Worm (Caenorhabditis elegans) whole organism, dauer: ENCODE results near the gene C31C9.6.
"Not testable (repeated sequence)": the region's sequence is repeated elsewhere in the genome, so short reads cannot be mapped to it uniquely, and the experiment has no call there.

Source experiments
- unc-62 ChIP-seq: sonication (generic microtip); optimal IDR thresholded peaks from 2 replicates; lab custom pipeline; 2017; ENCODE audit warnings: missing biosample characterization, missing genetic modification reagents, missing genetic modification characterization

C31C9.6 gene

DNA sequence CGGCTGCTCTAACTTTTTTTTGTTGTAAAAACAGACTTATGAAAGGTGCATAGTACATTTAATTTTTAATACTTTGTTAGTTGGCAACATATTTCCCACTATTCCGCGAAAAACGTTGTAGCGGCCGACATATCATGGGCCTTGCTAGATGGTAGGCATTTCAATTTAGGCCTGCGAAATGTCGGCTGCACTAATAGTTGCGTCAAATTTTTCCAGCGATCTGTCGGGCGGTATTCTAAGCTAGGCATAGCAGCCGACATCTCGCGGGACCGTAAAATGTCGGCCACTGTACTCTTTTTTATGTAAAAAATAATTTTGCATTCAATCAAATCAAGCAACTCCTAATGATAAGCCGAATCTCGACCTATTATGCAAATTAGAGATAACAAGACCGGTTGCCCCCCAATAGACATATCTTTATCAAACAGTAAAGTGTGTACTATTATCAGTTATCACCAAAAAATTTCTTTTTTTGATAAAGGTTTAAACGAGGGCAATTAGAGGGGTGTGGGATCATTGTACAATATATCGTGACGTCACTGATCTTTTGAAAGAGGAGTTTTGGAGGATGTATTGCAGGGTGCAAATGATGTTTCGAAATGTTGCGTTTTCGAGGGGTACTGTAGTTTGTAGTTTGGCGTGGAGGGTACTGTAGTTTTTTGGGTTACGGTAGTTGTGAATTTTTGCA is 3.2 kb upstream of the C31C9.6 start:
- no peak for TF ChIP-seq unc-62 (GFP tag; lab: Kevin White, UChicago)

DNA sequence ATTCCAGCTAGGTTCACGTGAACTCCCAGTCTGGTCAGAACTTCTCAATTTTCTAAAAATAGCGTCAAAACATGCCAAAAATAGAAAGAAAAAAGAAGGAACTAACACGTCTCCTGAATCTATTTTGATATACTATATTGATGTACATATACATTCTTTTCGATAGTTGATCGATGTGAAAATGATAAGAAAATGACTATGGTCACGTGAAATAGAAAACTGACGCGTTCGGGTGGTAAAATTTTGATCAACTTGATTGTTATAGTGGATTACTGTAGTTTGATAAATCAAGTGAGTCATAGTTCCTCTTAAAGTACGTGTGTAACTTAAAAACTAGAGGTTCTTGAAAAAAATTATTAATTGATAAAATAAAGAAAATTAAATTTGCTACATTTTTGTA is 2.5 kb upstream of the C31C9.6 start:
- no peak for TF ChIP-seq unc-62 (GFP tag; lab: Kevin White, UChicago)

DNA sequence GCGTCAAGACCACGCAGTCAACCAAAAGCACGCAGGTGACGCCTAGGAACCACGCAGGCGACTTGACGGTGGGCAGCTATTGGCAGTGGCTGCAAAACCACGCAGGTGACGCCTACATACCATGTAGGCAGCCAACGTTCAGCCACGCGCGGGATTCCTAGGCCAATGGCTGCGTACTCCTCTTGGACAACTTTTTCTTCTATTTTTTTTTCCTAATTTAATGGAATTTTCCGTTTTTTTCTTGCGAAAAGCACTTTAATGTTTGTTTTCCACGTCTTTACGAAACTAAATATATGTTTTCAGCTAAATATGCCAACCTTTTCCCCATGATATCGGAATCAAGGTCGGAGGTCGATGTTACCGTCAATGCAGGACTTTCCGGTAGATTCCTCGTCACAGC is 7.2 kb downstream of the C31C9.6 start, which contains the start of gene C31C9.9:
Gene C31C9.9 (plus strand): TSS at position 301 of the 400 bp plus-strand sequence.
- TF ChIP-seq unc-62 (GFP tag; lab: Kevin White, UChicago), result not testable (repeated sequence)

DNA sequence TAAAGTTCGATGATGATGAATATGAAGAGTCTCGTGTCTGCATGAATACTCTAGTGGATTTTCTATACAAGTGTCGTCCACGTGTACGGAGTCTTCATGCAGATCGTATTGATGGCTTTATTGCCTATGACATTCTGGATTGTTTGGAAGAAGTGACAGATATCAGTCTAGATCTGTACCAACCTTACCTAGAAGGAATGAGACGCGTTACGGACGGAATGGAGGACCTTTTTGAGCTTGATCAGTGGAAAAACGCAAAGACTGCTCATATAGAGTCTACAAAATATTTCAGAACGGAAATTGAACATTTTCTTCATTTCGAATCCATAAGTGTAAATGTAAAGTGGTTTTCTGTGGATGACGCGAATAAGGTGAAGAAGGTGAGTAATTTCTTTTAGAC is 13.7 kb downstream of the C31C9.6 start, which contains the start of gene fbxa-169:
Gene fbxa-169 (plus strand): TSS at position 301 of the 400 bp plus-strand sequence.
- no peak for TF ChIP-seq unc-62 (GFP tag; lab: Kevin White, UChicago)

DNA sequence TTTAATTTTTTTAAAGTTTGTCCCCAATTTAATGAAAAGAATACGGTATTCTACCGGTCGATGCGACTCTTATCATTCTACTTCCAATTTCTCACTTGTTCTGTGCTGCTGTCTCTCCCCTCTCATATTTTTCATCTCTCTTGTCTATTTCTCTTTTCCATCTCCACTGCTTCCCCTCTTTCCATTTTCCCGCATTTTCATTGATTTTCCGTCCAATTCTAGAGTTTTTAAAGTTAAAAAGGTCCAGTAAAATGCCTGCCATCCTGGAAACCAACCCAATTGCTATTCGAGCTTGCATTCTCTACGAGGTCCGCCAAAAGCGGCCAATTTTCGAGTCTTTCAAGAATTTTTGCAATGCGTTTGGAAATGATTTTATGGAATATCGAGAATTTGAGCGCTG is 20.6 kb downstream of the C31C9.6 start, which contains the start of gene fbxa-167:
Gene fbxa-167 (plus strand): TSS at position 179 of the 400 bp plus-strand sequence.
- TF ChIP-seq unc-62 (GFP tag; lab: Kevin White, UChicago), result no peak

DNA sequence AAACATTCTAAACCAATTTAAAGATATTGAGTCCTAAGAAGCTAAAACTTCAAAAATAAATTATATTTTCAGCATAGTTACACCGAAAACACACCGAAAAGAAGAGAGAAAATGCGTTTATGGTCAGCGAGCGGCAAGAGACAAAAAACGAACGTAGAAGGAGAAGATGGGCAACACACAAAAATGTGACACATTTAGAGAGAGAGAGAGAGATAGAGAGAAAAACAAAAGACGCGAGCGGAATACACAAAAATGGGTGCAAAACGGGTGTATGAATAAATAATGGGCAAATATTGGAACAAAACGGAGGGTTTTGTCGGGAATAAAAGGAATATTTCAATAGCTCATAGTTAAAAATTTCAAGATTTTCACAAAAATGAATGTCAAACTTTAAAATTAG is 21.7 kb downstream of the C31C9.6 start:
- no peak for TF ChIP-seq unc-62 (GFP tag; lab: Kevin White, UChicago)

DNA sequence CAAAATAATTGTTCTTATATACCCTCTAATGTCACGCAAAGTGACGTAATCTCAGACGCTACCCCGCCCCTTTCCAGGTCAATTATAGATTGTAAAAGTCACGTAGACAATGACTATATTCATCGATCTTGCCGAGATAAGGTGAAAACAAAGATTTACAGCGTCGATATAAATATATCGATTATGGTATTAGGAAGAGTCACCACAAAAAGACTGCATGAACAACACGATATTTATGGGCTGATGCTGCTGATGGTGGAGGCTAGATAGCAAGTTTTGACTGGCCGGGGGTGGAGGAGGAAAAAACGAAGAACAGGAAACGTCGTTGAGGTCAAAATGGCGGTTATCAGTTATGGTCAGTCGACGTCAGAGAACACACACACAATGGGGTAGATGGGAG is 23.3 kb downstream of the C31C9.6 start:
- TF ChIP-seq unc-62 (GFP tag; lab: Kevin White, UChicago), result no peak

DNA sequence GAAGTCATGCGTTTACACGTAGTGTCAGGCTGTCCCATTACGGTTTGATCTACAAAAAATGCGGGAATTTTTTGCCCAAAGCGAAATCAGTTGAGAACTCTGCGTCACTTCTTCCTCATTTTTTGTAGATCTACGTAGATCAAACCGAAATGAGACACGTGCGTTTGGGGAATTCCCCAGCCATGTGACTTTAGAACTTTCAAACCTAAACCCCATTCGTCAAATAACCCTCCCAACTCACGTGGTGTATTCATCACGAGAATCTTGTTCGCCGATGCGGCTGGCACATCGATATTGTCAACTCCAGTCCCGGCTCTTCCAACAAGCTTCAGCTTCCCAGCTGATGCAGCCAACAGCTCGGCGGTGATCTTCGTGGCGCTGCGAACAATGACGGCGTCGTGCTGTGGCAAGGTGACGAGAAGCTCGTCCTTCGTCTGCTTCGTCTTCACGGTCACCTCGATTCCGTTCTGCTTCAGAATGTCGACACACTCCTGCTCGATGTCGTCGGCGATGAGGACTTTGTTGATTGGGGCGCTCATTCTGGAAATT is 23.9 kb downstream of the C31C9.6 start, which contains the start of gene phdh-1:
Gene phdh-1 (minus strand): TSS at position 540 of the 549 bp plus-strand sequence.
- TF ChIP-seq unc-62 (GFP tag; lab: Kevin White, UChicago), result no peak

DNA sequence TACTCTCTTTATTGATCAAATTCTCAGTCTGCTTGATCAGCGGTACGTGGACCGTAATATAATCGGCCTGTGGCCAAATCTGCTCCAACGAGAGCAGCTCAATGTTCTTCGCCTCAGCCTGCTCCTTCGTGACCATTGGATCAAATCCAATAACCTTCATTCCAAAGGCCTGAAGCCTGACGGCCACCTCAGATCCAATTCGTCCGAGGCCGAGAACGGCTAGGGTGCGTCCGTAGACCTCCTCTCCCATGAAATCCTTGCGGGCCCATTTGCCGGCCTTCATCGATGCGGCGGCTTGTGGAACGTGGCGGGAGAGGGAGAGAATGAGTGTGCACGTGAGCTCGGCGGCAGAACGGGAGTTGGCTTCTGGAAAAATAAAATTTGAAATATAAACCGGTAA is 24.4 kb downstream of the C31C9.6 start:
- TF ChIP-seq unc-62 (GFP tag; lab: Kevin White, UChicago), result no peak

DNA sequence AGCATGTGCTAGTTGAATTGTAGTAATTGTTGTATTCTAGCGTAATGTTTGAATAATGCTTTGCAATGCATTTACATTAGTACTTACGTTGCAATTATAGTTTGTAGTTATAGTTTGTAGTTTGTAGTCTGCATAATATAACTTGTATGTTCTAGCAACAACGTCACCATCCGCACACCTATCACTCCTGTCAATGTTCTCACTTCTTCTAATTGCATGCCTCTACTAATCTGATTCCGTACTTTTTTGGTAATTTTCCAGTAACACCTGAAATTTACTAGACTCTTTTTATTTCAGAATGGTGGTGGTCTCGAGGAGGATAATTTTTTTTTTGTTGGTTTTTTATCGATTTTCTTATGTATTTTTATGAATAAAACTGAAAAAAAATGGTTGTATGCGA is 25.3 kb downstream of the C31C9.6 start:
- TF ChIP-seq unc-62 (GFP tag; lab: Kevin White, UChicago), result no peak

DNA sequence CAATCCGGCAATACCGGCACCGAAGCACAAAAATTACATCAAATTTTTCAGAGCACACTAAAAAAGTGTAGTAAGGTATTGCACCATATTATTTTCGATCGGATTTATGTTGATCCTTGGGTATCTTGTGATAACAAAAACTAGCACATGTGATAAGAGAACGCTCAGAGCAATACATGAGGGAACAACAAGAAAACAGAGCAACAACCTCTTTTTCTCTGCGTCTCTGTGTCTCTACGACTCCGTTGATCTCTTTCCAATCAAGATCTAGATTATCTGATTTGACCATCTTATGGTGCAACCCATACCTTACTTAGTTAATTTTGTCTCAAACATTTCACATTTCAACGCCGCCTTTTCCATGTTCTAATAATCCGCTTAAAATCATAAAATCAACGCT is 29.7 kb downstream of the C31C9.6 start, which contains the start of gene tag-10:
Gene tag-10 (plus strand): TSS at position 347 of the 400 bp plus-strand sequence.
- no peak for TF ChIP-seq unc-62 (GFP tag; lab: Kevin White, UChicago)

DNA sequence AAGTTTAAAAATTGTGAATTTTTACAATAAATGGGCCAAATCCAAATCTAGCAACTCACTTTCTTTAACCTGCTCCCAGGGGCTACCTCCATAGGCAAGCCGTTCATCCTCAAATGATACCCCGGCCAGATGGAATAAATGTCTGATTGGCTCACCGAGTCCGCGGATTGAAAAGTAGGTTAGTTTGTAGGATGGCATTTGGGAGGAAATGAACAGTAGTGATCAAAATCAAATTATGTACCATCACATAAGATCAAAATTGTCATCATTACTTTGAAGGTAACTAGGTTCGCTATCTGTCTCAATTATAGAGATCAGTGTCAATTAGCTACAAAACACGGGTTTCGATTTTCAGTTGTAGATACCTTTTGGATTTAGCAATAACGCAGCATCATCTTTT is 31.2 kb downstream of the C31C9.6 start, which contains the start of the genes gst-17 and gst-18:
Gene gst-17 (minus strand): TSS at position 101 of the 400 bp plus-strand sequence.
Gene gst-18 (minus strand): TSS at position 198 of the 400 bp plus-strand sequence.
- TF ChIP-seq unc-62 (GFP tag; lab: Kevin White, UChicago), result no peak

DNA sequence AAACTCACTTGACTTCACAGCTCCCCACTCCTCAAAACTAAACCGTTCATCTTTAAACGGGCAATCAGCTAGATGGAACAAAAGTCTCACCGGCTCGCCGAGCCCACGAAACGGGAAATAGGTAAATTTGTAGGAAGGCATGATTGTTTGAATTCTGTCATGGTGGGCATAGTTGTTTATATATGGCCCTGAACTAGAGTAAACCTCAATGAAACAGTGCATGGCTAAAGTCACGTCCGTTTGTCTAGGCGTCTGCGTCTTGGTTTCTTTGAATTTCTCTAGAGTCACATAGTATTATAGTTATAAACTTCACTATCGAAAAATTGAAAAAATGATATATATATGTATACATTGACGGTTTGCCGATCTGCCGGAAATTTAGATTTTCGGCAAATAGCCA is 34.9 kb downstream of the C31C9.6 start, which contains the start of gene gst-19:
Gene gst-19 (minus strand): TSS at position 145 of the 400 bp plus-strand sequence.
- no peak for TF ChIP-seq unc-62 (GFP tag; lab: Kevin White, UChicago)

DNA sequence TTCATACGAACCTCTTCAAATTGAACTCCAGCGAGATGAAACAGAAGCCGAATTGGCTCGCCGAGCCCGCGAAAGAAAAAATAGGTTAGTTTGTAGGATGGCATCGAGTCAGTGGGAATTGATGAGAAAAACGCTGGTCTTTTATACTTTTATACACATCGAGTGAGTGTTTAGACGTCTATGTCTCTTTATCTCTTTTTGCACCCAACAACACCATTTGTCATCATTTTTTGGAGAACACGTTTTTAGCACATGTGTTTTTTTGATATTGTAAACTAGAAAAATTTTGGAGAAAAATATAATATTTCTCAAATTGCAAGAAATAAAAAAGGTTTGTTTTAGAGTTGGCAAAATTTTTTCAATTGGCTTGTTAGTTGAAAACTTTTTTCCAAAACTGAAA is 37.6 kb downstream of the C31C9.6 start, which contains the start of gene gst-16:
Gene gst-16 (minus strand): TSS at position 111 of the 400 bp plus-strand sequence.
- no peak for TF ChIP-seq unc-62 (GFP tag; lab: Kevin White, UChicago)

DNA sequence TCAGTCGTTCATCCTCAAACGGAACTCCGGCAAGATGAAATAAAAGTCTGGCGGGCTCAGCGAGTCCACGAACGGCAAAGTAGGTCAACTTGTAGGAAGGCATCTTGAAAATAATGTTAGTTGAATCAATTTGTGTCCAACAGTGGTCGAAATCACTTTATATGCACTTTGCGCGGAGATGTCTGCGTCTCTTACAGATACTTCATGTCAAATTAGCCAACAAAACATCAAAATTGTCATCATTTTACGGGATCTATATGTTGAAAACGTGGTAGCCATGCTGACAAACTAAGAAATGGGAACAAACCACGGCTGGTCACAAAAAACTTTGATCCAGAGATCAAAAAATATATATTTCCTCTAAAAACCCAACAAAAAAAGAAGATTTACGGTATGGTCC is 44.1 kb downstream of the C31C9.6 start, which contains the start of gene gst-12:
Gene gst-12 (minus strand): TSS at position 254 of the 400 bp plus-strand sequence.
- TF ChIP-seq unc-62 (GFP tag; lab: Kevin White, UChicago), result no peak

DNA sequence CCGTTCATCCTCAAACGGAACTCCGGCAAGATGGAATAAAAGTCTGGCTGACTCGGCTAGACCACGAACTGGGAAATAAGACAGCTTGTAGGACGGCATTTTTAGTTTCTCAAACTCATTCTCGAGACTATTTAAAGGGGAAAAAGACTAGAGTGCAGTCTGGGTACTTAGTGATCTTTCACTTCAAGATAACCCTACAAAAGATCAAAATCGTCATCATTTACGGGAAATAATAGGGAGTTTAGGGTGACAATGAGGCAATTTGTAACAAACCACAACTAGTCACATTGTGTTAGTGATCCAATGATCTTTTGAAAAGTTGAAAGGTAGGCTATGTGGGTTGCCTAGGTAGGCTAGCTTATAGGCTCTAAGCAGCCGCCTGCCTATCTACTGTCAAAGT is 45.9 kb downstream of the C31C9.6 start, which contains the start of gene gst-14:
Gene gst-14 (minus strand): TSS at position 101 of the 400 bp plus-strand sequence.
- no peak for TF ChIP-seq unc-62 (GFP tag; lab: Kevin White, UChicago)
